Worm (Caenorhabditis elegans) whole organism, L4 larva: Measurements from ENCODE around the gene txt-1.
A peak's percentile ranks its signal among the peaks of the same experiment; 100 is the strongest.

Experiments used
- F10B5.3 ChIP-seq: sonication (generic microtip); optimal IDR thresholded peaks from 2 replicates; lab custom pipeline; 2016; ENCODE audit warnings: mild to moderate bottlenecking, missing genetic modification characterization, missing compliant biosample characterization
- Y105C5A.15 ChIP-seq: fragments of 200-800 bp; sonication (Bioruptor generic); IDR thresholded peaks from 2 replicates; pipeline ENCODE4 v1.3.6; 2022; ENCODE audit warnings: missing genetic modification characterization, missing compliant biosample characterization
- ZK337.2 ChIP-seq: fragments of 200-800 bp; sonication (Bioruptor generic); IDR thresholded peaks from 2 replicates; pipeline ENCODE4 v1.3.6; 2022; ENCODE audit warnings: missing genetic modification reagents, missing genetic modification characterization, missing compliant biosample characterization
- aha-1 ChIP-seq: fragments of 150-350 bp; peaks from one replicate; lab custom pipeline; 2014; ENCODE audit warnings: missing biosample characterization, missing genetic modification characterization
- arid-1 ChIP-seq: fragments of 200-800 bp; sonication (Bioruptor generic); conservative IDR thresholded peaks from 2 replicates; pipeline ENCODE4 v1.3.6; 2022; ENCODE audit warnings: missing genetic modification reagents, missing genetic modification characterization, missing compliant biosample characterization
- dve-1 ChIP-seq: sonication (generic microtip); optimal IDR thresholded peaks from 2 replicates; lab custom pipeline; 2017; ENCODE audit warnings: antibody characterized with exemption, mild to moderate bottlenecking, missing genetic modification characterization, missing compliant biosample characterization; ENCODE audit not compliant: insufficient read depth
- egl-27 ChIP-seq: sonication (generic microtip); optimal IDR thresholded peaks from 3 replicates; lab custom pipeline; 2017; ENCODE audit warnings: missing biosample characterization, missing genetic modification reagents, missing genetic modification characterization
- fkh-10 ChIP-seq: fragments of 150-350 bp; optimal IDR thresholded peaks from 2 replicates; lab custom pipeline; 2014; ENCODE audit warnings: missing biosample characterization, missing genetic modification reagents, missing genetic modification characterization
- gei-8 ChIP-seq: fragments of 200-800 bp; sonication (Bioruptor generic); optimal IDR thresholded peaks from 2 replicates; lab custom pipeline; 2018; ENCODE audit warnings: mild to moderate bottlenecking, missing genetic modification characterization, missing compliant biosample characterization
- hlh-11 ChIP-seq: fragments of 200-800 bp; sonication (Bioruptor generic); optimal IDR thresholded peaks from 2 replicates; lab custom pipeline; 2018; ENCODE audit warnings: mild to moderate bottlenecking, missing genetic modification characterization, missing compliant biosample characterization
- hlh-30 ChIP-seq: sonication (generic microtip); optimal IDR thresholded peaks from 2 replicates; lab custom pipeline; 2017; ENCODE audit warnings: antibody characterized with exemption, mild to moderate bottlenecking, missing genetic modification characterization, missing compliant biosample characterization; ENCODE audit not compliant: insufficient read depth
- lin-15B ChIP-seq: fragments of 150-350 bp; sonication (generic microtip); optimal IDR thresholded peaks from 3 replicates; lab custom pipeline; 2014; ENCODE audit warnings: missing biosample characterization, missing genetic modification characterization
- lin-29 ChIP-seq: fragments of 200-800 bp; sonication (Bioruptor generic); IDR thresholded peaks from 2 replicates; pipeline ENCODE4 v1.3.6; 2022; ENCODE audit warnings: missing genetic modification reagents, missing genetic modification characterization, missing compliant biosample characterization
- madf-5 ChIP-seq, 2 experiments: fragments of 200-800 bp; sonication (Bioruptor generic); IDR thresholded peaks; 2 replicates each; pipeline ENCODE4 v1.3.6; 2022; ENCODE audit warnings: missing compliant biosample characterization in 2 of 2, missing genetic modification characterization in 2 of 2
- madf-9 ChIP-seq: fragments of 200-800 bp; sonication (Bioruptor generic); conservative IDR thresholded peaks from 2 replicates; pipeline ENCODE4 v1.3.6; 2022; ENCODE audit warnings: missing genetic modification reagents, missing genetic modification characterization, missing compliant biosample characterization
- mdl-1 ChIP-seq, 2 experiments: fragments of 150-350 bp in 1 of 2; sonication (generic microtip) in 1 of 2; optimal IDR thresholded peaks; 2 replicates each; lab custom pipeline; 2014 to 2017; ENCODE audit warnings: missing biosample characterization in 2 of 2, missing genetic modification characterization in 2 of 2
- mep-1 ChIP-seq: fragments of 150-350 bp; sonication (generic microtip); optimal IDR thresholded peaks from 3 replicates; lab custom pipeline; 2014; ENCODE audit warnings: missing biosample characterization, missing genetic modification characterization
- mes-2 ChIP-seq: sonication (generic microtip); optimal IDR thresholded peaks from 2 replicates; lab custom pipeline; 2016; ENCODE audit warnings: missing genotype, mild to moderate bottlenecking, missing genetic modification characterization, missing compliant biosample characterization; ENCODE audit not compliant: poor library complexity, severe bottlenecking
- mxl-3 ChIP-seq: fragments of 200-800 bp; sonication (Bioruptor generic); optimal IDR thresholded peaks from 2 replicates; lab custom pipeline; 2018; ENCODE audit warnings: mild to moderate bottlenecking, missing genetic modification characterization, missing compliant biosample characterization
- nhr-28 ChIP-seq: fragments of 150-350 bp; optimal IDR thresholded peaks from 2 replicates; lab custom pipeline; 2014; ENCODE audit warnings: missing biosample characterization, missing genetic modification characterization
- nhr-48 ChIP-seq: sonication (generic microtip); optimal IDR thresholded peaks from 2 replicates; lab custom pipeline; 2016; ENCODE audit warnings: mild to moderate bottlenecking, missing genetic modification characterization, missing compliant biosample characterization
- nhr-76 ChIP-seq: fragments of 150-350 bp; optimal IDR thresholded peaks from 2 replicates; lab custom pipeline; 2014; ENCODE audit warnings: missing biosample characterization, missing genetic modification characterization
- pqm-1 ChIP-seq: sonication (generic microtip); optimal IDR thresholded peaks from 2 replicates; lab custom pipeline; 2017; ENCODE audit warnings: missing biosample characterization, missing genetic modification characterization
- saeg-2 ChIP-seq: fragments of 200-800 bp; sonication (Bioruptor generic); IDR thresholded peaks from 2 replicates; pipeline ENCODE4 v1.3.6; 2022; ENCODE audit warnings: missing genetic modification reagents, missing genetic modification characterization, missing compliant biosample characterization
- sdz-12 ChIP-seq: fragments of 200-800 bp; sonication (Bioruptor generic); optimal IDR thresholded peaks from 2 replicates; lab custom pipeline; 2018; ENCODE audit warnings: mild to moderate bottlenecking, missing genetic modification characterization, missing compliant biosample characterization
- unc-62 ChIP-seq, 3 experiments: fragments of 150-350 bp in 1 of 3; sonication (generic microtip); optimal IDR thresholded peaks in 2 of 3; peaks in 1 of 3; 1 replicate in 1 of 3; 2 replicates in 2 of 3; lab custom pipeline; 2014 to 2017; ENCODE audit warnings: missing biosample characterization in 3 of 3, missing genetic modification characterization in 3 of 3, missing genetic modification reagents in 3 of 3, missing genotype in 1 of 3
- zfp-3 ChIP-seq: fragments of 200-800 bp; sonication (Bioruptor generic); conservative IDR thresholded peaks from 2 replicates; pipeline ENCODE4 v1.3.6; 2022; ENCODE audit warnings: missing genetic modification reagents, missing genetic modification characterization, missing compliant biosample characterization
- zip-11 ChIP-seq: fragments of 200-800 bp; sonication (Bioruptor generic); IDR thresholded peaks from 2 replicates; pipeline ENCODE4 v1.3.6; 2022; ENCODE audit warnings: missing genetic modification characterization, missing compliant biosample characterization
- ztf-7 ChIP-seq: fragments of 150-350 bp; optimal IDR thresholded peaks from 2 replicates; lab custom pipeline; 2014; ENCODE audit warnings: missing biosample characterization, missing genetic modification characterization

Gene txt-1

ce11 chrII:108865-109264 lies 2.9 kb downstream of the txt-1 start, which contains the start of gene C50D2.2:
TSS of gene C50D2.2 (plus strand) at chrII:109165.
- TF ChIP-seq zfp-3 (GFP tag; lab: Robert Waterston, UW) (no peak), aha-1 (peak; percentile 20)
- TF ChIP-seq, all 104 proteins: peak for 1

- TF ChIP-seq aha-1 (peak; percentile 16), madf-9 (GFP tag; lab: Robert Waterston, UW) (no peak)
Observed at ce11 chrII:111267-111666, 5.3 kb downstream of the txt-1 start, which contains the start of gene C50D2.1. TSS of gene C50D2.1 (plus strand) at chrII:111567.

DNA sequence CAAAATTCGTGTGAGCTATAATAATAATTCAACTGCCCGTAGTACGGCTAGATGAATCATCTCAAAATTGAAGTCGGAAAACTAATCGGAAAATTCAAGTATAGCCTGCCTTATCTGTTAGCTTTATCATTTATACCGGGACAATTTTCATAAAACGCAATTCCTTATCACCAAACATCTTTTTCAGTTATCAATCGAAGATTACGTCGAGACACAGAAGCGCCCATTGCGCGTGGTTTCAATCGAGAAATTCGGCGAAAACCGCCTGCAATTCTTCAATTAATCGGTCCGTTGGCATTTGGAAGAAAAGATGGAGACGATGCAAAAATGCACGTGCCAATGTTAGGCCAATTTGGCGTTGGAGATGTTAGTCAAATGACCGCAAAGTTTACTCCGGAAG lies 6.2 kb downstream of the txt-1 start:
- no peak for TF ChIP-seq sdz-12 (GFP tag; lab: Kevin White, UChicago)
- no peak for TF ChIP-seq mep-1
- no peak for TF ChIP-seq ztf-7 (tag; lab: Kevin White, UChicago)
- TF ChIP-seq arid-1 (GFP tag; lab: Robert Waterston, UW), result no peak
- TF ChIP-seq saeg-2 (GFP tag; lab: Robert Waterston, UW), result no peak
- TF ChIP-seq lin-29 (GFP tag; lab: Robert Waterston, UW), result no peak
- TF ChIP-seq hlh-11 (tag; lab: Kevin White, UChicago), result peak; percentile 3
- TF ChIP-seq fkh-10 (GFP tag; lab: Kevin White, UChicago), result no peak
- TF ChIP-seq nhr-76 (tag; lab: Kevin White, UChicago), result no peak
- no peak for TF ChIP-seq nhr-48
- no peak for TF ChIP-seq lin-15B
- no peak for TF ChIP-seq zip-11 (GFP tag; lab: Robert Waterston, UW)
- peak in 1 of 2 experiments; percentile 71 for TF ChIP-seq unc-62 (GFP tag; optimal IDR thresholded peaks at IDR 0.05 in 1 of 2; lab: Kevin White, UChicago)
- no peak for TF ChIP-seq unc-62 (tag; optimal IDR thresholded peaks at IDR 0.05; lab: Kevin White, UChicago)
- TF ChIP-seq Y105C5A.15 (GFP tag; lab: Robert Waterston, UW), result no peak
- TF ChIP-seq madf-5 (GFP tag; IDR thresholded peaks at IDR 0.05; lab: Robert Waterston, UW), result no peak
- no peak for TF ChIP-seq F10B5.3 (tag; lab: Kevin White, UChicago)
- TF ChIP-seq hlh-30 (tag; lab: Kevin White, UChicago), result peak; percentile 24
- no peak for TF ChIP-seq ZK337.2 (GFP tag; lab: Robert Waterston, UW)
- peak; percentile 60 for TF ChIP-seq mxl-3 (GFP tag; lab: Kevin White, UChicago)
- peak; percentile 13 for TF ChIP-seq pqm-1

- TF ChIP-seq gei-8 (GFP tag; lab: Kevin White, UChicago), result no peak
- TF ChIP-seq unc-62 (GFP tag; optimal IDR thresholded peaks at IDR 0.05 in 1 of 2; lab: Kevin White, UChicago), result peak in 1 of 2 experiments; percentile 43
- TF ChIP-seq unc-62 (tag; optimal IDR thresholded peaks at IDR 0.05; lab: Kevin White, UChicago), result no peak
Observed at ce11 chrII:116916-117315, 10.9 kb downstream of the txt-1 start, which contains the start of gene srt-54. TSS of gene srt-54 (plus strand) at chrII:117216.

DNA sequence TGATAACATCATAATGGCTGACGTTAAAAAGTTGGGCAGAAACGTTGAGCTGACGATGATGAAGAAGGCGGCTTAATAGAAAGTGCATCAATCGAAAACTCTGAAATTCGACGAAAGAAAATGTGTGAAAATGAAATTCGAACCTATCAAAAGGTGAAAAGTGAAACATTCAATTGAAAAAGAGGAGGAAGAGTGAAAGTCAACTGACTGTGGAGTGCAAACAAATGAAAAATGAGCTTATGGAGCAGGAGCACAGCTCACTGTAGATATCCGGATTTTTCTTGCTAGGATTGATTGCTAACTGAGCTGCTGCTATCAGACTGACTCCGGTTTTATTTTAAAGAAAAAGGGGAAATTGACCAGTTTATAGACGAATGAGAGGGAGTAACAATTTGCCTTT lies 15.1 kb downstream of the txt-1 start, which contains the start of gene K10B4.3:
K10B4.3 (minus strand) TSS at position 101 of the 400 bp plus-strand sequence.
- TF ChIP-seq mdl-1 (tag; optimal IDR thresholded peaks at IDR 0.05; lab: Kevin White, UChicago) (no peak), unc-62 (GFP tag; optimal IDR thresholded peaks at IDR 0.05 in 1 of 2; lab: Kevin White, UChicago) (peak in 1 of 2 experiments; percentile 70), unc-62 (tag; optimal IDR thresholded peaks at IDR 0.05; lab: Kevin White, UChicago) (no peak), egl-27 (no peak)
- TF ChIP-seq, all 104 proteins: peak for 1

- TF ChIP-seq nhr-28 (tag; lab: Kevin White, UChicago) (peak; percentile 9), aha-1 (peak; percentile 31), mes-2 (tag; lab: Kevin White, UChicago) (no peak), dve-1 (tag; lab: Kevin White, UChicago) (peak; percentile 15), hlh-11 (tag; lab: Kevin White, UChicago) (peak; percentile 11), hlh-30 (tag; lab: Kevin White, UChicago) (peak; percentile 39), nhr-76 (tag; lab: Kevin White, UChicago) (no peak)
Observed at ce11 chrII:122008-122407, 16.0 kb downstream of the txt-1 start.
